Fruit fly (Drosophila melanogaster) whole organism, embryonic: ENCODE data around the gene CG14326.

Experiments used
- Blimp-1 ChIP-seq: fragments of 200-800 bp; sonication (Bioruptor generic); optimal IDR thresholded peaks from 3 replicates; lab custom pipeline; 2018; ENCODE audit warnings: missing biosample characterization, missing genetic modification characterization, mild to moderate bottlenecking, moderate library complexity, missing genetic modification reagents
- C15 ChIP-seq: fragments of 200-800 bp; sonication (Bioruptor generic); IDR thresholded peaks from 3 replicates; pipeline ENCODE4 v1.3.6; 2022; ENCODE audit warnings: missing biosample characterization, missing genetic modification characterization
- CG11560 ChIP-seq: fragments of 200-800 bp; sonication (Bioruptor generic); IDR thresholded peaks from 3 replicates; pipeline ENCODE4 v1.3.6; 2022; ENCODE audit warnings: missing biosample characterization, missing genetic modification characterization
- CG12236 ChIP-seq: fragments of 200-800 bp; sonication (Bioruptor generic); optimal IDR thresholded peaks from 2 replicates; lab custom pipeline; 2016; ENCODE audit warnings: missing biosample characterization, missing genetic modification characterization
- CG15601 ChIP-seq: fragments of 200-800 bp; sonication (Bioruptor generic); optimal IDR thresholded peaks from 3 replicates; lab custom pipeline; 2019; ENCODE audit warnings: missing biosample characterization, mild to moderate bottlenecking, missing genetic modification characterization, moderate library complexity
- CG18262 ChIP-seq: fragments of 200-800 bp; optimal IDR thresholded peaks from 3 replicates; lab custom pipeline; 2019; ENCODE audit warnings: missing biosample characterization, mild to moderate bottlenecking, missing genetic modification characterization, moderate library complexity
- CG18476 ChIP-seq: fragments of 200-800 bp; sonication (Bioruptor generic); optimal IDR thresholded peaks from 2 replicates; lab custom pipeline; 2016; ENCODE audit warnings: missing biosample characterization, mild to moderate bottlenecking, missing genetic modification characterization
- CG2199 ChIP-seq: fragments of 200-800 bp; sonication (Bioruptor generic); IDR thresholded peaks from 3 replicates; pipeline ENCODE4 v1.3.6; 2022; ENCODE audit warnings: missing biosample characterization, missing genetic modification characterization
- CG3065 ChIP-seq: fragments of 200-800 bp; sonication (Bioruptor generic); optimal IDR thresholded peaks from 2 replicates; lab custom pipeline; 2016; ENCODE audit warnings: missing biosample characterization, missing genetic modification characterization
- CG3726 ChIP-seq: fragments of 200-800 bp; sonication (Bioruptor generic); IDR thresholded peaks from 3 replicates; pipeline ENCODE4, ENCODE4 v1.3.6; 2022; ENCODE audit warnings: missing biosample characterization, missing genetic modification characterization
- CG4424 ChIP-seq: fragments of 200-800 bp; sonication (Bioruptor generic); optimal IDR thresholded peaks from 3 replicates; lab custom pipeline; 2016; ENCODE audit warnings: missing biosample characterization, missing genetic modification characterization
- CG6689 ChIP-seq: fragments of 200-800 bp; sonication (Bioruptor generic); IDR thresholded peaks from 2 replicates; pipeline ENCODE4 v1.3.6; 2022; ENCODE audit warnings: missing biosample characterization, missing genetic modification characterization
- CG8359 ChIP-seq: fragments of 200-800 bp; sonication (Bioruptor generic); optimal IDR thresholded peaks from 2 replicates; lab custom pipeline; 2017; ENCODE audit warnings: missing biosample characterization, mild to moderate bottlenecking, missing genetic modification characterization, borderline replicate concordance
- CG8478 ChIP-seq: fragments of >200 bp; optimal IDR thresholded peaks from 2 replicates; lab custom pipeline; 2018
- CG9817 ChIP-seq: fragments of 200-800 bp; sonication (Bioruptor generic); optimal IDR thresholded peaks from 2 replicates; lab custom pipeline; 2018; ENCODE audit warnings: missing biosample characterization, mild to moderate bottlenecking, missing genetic modification characterization, moderate library complexity
- CG9932 ChIP-seq: fragments of 200-800 bp; sonication (Bioruptor generic); IDR thresholded peaks from 2 replicates; pipeline ENCODE4 v1.3.6; 2022; ENCODE audit warnings: missing biosample characterization, missing genetic modification characterization
- Dfd ChIP-seq, 2 experiments: fragments of >200 bp; optimal IDR thresholded peaks; 2 replicates each; lab custom pipeline; 2017; ENCODE audit warnings: missing biosample characterization in 2 of 2, missing genetic modification characterization in 2 of 2
- GATAe ChIP-seq: fragments of 200-800 bp; sonication (Bioruptor generic); conservative IDR thresholded peaks from 2 replicates; pipeline ENCODE4 v1.3.6; 2022; ENCODE audit warnings: missing biosample characterization, missing genetic modification characterization
- HLH3B ChIP-seq: fragments of 200-800 bp; sonication (Bioruptor generic); IDR thresholded peaks from 2 replicates; pipeline ENCODE4 v1.3.6; 2022; ENCODE audit warnings: missing biosample characterization, missing genetic modification characterization
- HmgD ChIP-seq: fragments of 200-800 bp; sonication (Bioruptor generic); optimal IDR thresholded peaks from 3 replicates; lab custom pipeline; 2016; ENCODE audit warnings: missing biosample characterization, missing genetic modification characterization
- Hmr ChIP-seq: fragments of 200-800 bp; sonication (Bioruptor generic); optimal IDR thresholded peaks from 3 replicates; lab custom pipeline; 2017; ENCODE audit warnings: mild to moderate bottlenecking, missing biosample characterization, missing genetic modification reagents, missing genetic modification characterization
- Med ChIP-seq: fragments of 200-800 bp; sonication (Bioruptor generic); peaks from one replicate; lab custom pipeline; 2016; ENCODE audit warnings: missing biosample characterization, missing genetic modification characterization, mild to moderate bottlenecking, inconsistent platforms, moderate library complexity
- Nf-YC ChIP-seq: fragments of 200-800 bp; optimal IDR thresholded peaks from 3 replicates; lab custom pipeline; 2019; ENCODE audit warnings: missing biosample characterization, mild to moderate bottlenecking, missing genetic modification characterization, moderate library complexity
- Sox102F ChIP-seq: fragments of 200-800 bp; sonication (Bioruptor generic); optimal IDR thresholded peaks from 2 replicates; lab custom pipeline; 2018; ENCODE audit warnings: missing biosample characterization, mild to moderate bottlenecking, missing genetic modification characterization, moderate library complexity
- abd-A ChIP-seq: fragments of 200-800 bp; sonication (Bioruptor generic); optimal IDR thresholded peaks from 3 replicates; lab custom pipeline; 2019; ENCODE audit warnings: missing biosample characterization, mild to moderate bottlenecking, missing genetic modification characterization, moderate library complexity
- ato ChIP-seq: fragments of 200-800 bp; sonication (Bioruptor generic); IDR thresholded peaks from 2 replicates; pipeline ENCODE4 v1.3.6; 2022; ENCODE audit warnings: missing biosample characterization, missing genetic modification characterization; ENCODE audit not compliant: partially characterized antibody
- chif ChIP-seq, 2 experiments: fragments of 200-800 bp; sonication (Bioruptor generic); optimal IDR thresholded peaks; 3 replicates each; lab custom pipeline; 2016; ENCODE audit warnings: missing biosample characterization in 2 of 2, missing genetic modification characterization in 2 of 2
- ci ChIP-seq: fragments of 200-800 bp; sonication (Bioruptor generic); IDR thresholded peaks from 3 replicates; pipeline ENCODE4 v1.3.6; 2022; ENCODE audit warnings: missing biosample characterization, missing genetic modification characterization
- crp ChIP-seq, 2 experiments: fragments of 200-800 bp; sonication (Bioruptor generic); optimal IDR thresholded peaks; 2 replicates in 1 of 2; 3 replicates in 1 of 2; lab custom pipeline; 2017; ENCODE audit warnings: missing biosample characterization in 2 of 2, missing genetic modification characterization in 2 of 2, mild to moderate bottlenecking in 1 of 2, moderate library complexity in 1 of 2
- eve ChIP-seq, 2 experiments: fragments of >200 bp; optimal IDR thresholded peaks; 2 replicates each; lab custom pipeline; 2017; ENCODE audit warnings: missing biosample characterization in 2 of 2, missing genetic modification characterization in 2 of 2
- gem ChIP-seq: fragments of 200-800 bp; sonication (Bioruptor generic); optimal IDR thresholded peaks from 2 replicates; lab custom pipeline; 2019; ENCODE audit warnings: missing biosample characterization, mild to moderate bottlenecking, missing genetic modification characterization, moderate library complexity
- jigr1 ChIP-seq: fragments of 200-800 bp; sonication (Bioruptor generic); IDR thresholded peaks from 3 replicates; pipeline ENCODE4 v1.3.6; 2022; ENCODE audit warnings: missing biosample characterization, missing genetic modification characterization
- lmd ChIP-seq: fragments of 200-800 bp; sonication (Bioruptor generic); IDR thresholded peaks from 2 replicates; pipeline ENCODE4 v1.3.6; 2022; ENCODE audit warnings: missing biosample characterization, missing genetic modification characterization
- mld ChIP-seq: fragments of 200-800 bp; sonication (Bioruptor generic); IDR thresholded peaks from 3 replicates; pipeline ENCODE4 v1.3.6; 2022; ENCODE audit warnings: missing biosample characterization, missing genetic modification characterization; ENCODE audit not compliant: partially characterized antibody
- nom ChIP-seq: fragments of 200-800 bp; sonication (Bioruptor generic); optimal IDR thresholded peaks from 2 replicates; lab custom pipeline; 2017; ENCODE audit warnings: missing biosample characterization, missing genetic modification characterization, mild to moderate bottlenecking, moderate library complexity, missing genetic modification reagents
- pan ChIP-seq, 4 experiments: fragments of >200 bp in 3 of 4; fragments of 200-800 bp in 1 of 4; sonication (Bioruptor generic) in 1 of 4; optimal IDR thresholded peaks in 3 of 4; IDR thresholded peaks in 1 of 4; 2 replicates each; pipeline versions ENCODE4 v1.3.6 to Lab custom; 2017 to 2022; ENCODE audit warnings: missing biosample characterization in 2 of 4, missing genetic modification characterization in 2 of 4, mixed read lengths in 1 of 4
- pho ChIP-seq: fragments of 200-800 bp; sonication (Bioruptor generic); optimal IDR thresholded peaks from 2 replicates; lab custom pipeline; 2016; ENCODE audit warnings: missing biosample characterization, missing genetic modification characterization
- prd ChIP-seq, 3 experiments: fragments of >200 bp in 2 of 3; fragments of 200-800 bp in 1 of 3; sonication (Bioruptor generic) in 1 of 3; optimal IDR thresholded peaks in 2 of 3; IDR thresholded peaks in 1 of 3; 2 replicates in 2 of 3; 3 replicates in 1 of 3; pipeline versions ENCODE4 v1.3.6 to Lab custom; 2017 to 2022; ENCODE audit warnings: missing biosample characterization in 1 of 3, missing genetic modification characterization in 1 of 3
- slbo ChIP-seq: fragments of 200-800 bp; sonication (Bioruptor generic); IDR thresholded peaks from 2 replicates; pipeline ENCODE4 v1.3.6; 2022; ENCODE audit warnings: missing biosample characterization, missing genetic modification characterization
- ssp ChIP-seq: fragments of 200-800 bp; sonication (Bioruptor generic); IDR thresholded peaks from 2 replicates; pipeline ENCODE4 v1.3.6; 2022; ENCODE audit warnings: missing biosample characterization, missing genetic modification characterization
- stc ChIP-seq: fragments of 200-800 bp; sonication (Bioruptor generic); IDR thresholded peaks from 2 replicates; pipeline ENCODE4 v1.3.6; 2022; ENCODE audit warnings: missing biosample characterization, missing genetic modification characterization
- trem ChIP-seq: fragments of 200-800 bp; optimal IDR thresholded peaks from 3 replicates; lab custom pipeline; 2019; ENCODE audit warnings: missing biosample characterization, mild to moderate bottlenecking, missing genetic modification characterization, moderate library complexity
- unpg ChIP-seq: fragments of 200-800 bp; sonication (Bioruptor generic); optimal IDR thresholded peaks from 3 replicates; lab custom pipeline; 2018; ENCODE audit warnings: missing biosample characterization, mild to moderate bottlenecking, missing genetic modification characterization, moderate library complexity
- usp ChIP-seq: fragments of >200 bp; optimal IDR thresholded peaks from 2 replicates; lab custom pipeline; 2017; ENCODE audit warnings: missing biosample characterization, missing genetic modification characterization
- yki ChIP-seq: fragments of >200 bp; optimal IDR thresholded peaks from 3 replicates; lab custom pipeline; 2018
- zen2 ChIP-seq: fragments of 200-800 bp; sonication (Bioruptor generic); IDR thresholded peaks from 3 replicates; pipeline ENCODE4 v1.3.6; 2022; ENCODE audit warnings: missing biosample characterization, missing genetic modification characterization; ENCODE audit not compliant: partially characterized antibody

The CG14326 gene

DNA sequence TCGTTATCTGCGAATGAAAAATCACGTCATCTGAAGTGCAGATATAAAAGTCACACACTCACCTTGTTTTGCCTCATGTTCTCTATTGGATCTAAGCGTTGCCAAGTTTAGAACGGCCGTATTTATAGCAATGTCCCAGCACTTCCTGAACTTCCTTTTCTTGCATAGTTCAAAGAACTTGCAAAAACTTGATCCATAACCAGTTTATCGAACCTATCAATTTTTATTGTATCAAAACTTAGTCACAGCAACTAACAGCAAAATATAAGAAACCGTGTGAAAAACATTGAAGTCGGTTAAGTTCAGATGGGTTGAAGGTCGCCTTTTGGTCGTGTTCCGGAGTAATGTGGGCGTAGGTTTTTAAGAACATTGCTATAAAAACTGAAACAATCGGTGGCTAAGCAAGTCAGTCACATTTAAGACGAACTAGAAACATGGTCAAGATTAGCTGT lies at the start of gene CG14326, which contains the start of gene CG14324:
Gene CG14326 (plus strand): TSS at position 402 of the 452 bp plus-strand sequence.
Gene CG14324 (minus strand): TSS at position 101 of the 452 bp plus-strand sequence.
- no peak for TF ChIP-seq GATAe (GFP tag; lab: Robert Waterston, UW)
- TF ChIP-seq CG3726 (GFP tag; lab: Robert Waterston, UW) = no peak
- TF ChIP-seq chif (GFP tag; optimal IDR thresholded peaks at IDR 0.05; lab: Kevin White, UChicago) = no peak
- TF ChIP-seq CG9817 (tag; lab: Kevin White, UChicago) = no peak
- no peak for TF ChIP-seq Dfd (GFP tag; optimal IDR thresholded peaks at IDR 0.05; lab: Kevin White, UChicago)
- TF ChIP-seq stc (GFP tag; lab: Robert Waterston, UW) = no peak
- no peak for TF ChIP-seq mld (GFP tag; lab: Robert Waterston, UW)
- TF ChIP-seq jigr1 (GFP tag; lab: Robert Waterston, UW) = no peak
- TF ChIP-seq ssp (GFP tag; lab: Robert Waterston, UW) = no peak
- no peak for TF ChIP-seq CG2199 (GFP tag; lab: Robert Waterston, UW)
- TF ChIP-seq yki (lab: Kevin White, UChicago) = no peak
- TF ChIP-seq CG12236 (GFP tag; lab: Kevin White, UChicago) = no peak
- no peak for TF ChIP-seq CG9932 (GFP tag; lab: Robert Waterston, UW)
- TF ChIP-seq, all 482 proteins: peak for 0

DNA sequence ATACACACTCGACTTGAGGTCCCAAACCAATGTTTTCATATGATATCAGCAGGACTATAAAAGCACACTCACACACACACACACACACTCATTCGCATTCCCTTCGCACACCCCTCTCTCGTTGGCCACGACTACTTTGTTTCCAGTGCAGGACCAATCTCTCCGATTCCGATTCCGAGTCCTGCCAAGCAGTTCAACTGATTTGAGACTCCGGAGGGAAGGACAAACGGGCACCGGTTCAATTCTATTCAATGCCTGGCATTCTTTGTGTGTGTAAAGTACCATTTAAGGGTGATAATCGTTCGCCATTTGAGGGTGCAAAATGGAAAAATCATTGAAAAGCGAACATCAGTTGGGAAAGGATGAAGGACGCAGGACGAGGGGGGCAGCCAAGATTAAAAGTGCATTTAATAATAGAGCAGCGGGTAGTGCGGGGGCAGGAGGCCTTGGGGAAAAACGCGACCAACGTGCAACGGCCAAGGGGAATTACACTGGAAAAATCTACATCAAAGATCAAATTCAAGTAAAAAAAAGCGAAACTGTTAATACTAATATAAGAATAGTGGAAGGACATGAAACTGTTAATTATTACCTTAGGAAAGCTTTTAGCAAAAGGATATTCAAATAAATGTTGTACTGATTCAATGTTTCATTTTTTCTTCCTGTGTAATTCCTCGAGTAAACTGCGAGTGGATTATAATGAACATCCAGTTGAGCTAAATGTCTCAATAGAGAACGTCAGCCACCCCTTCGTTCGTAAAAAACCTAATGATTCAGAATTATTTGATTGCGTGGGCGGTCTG lies 35.0 kb upstream of the CG14326 start:
- TF ChIP-seq ato (GFP tag; lab: Robert Waterston, UW) (no peak), CG18476 (peak; percentile 11), crp (GFP tag; optimal IDR thresholded peaks at IDR 0.05; lab: Kevin White, UChicago) (no peak), HLH3B (0 out of 2 replicates have a peak, but pooled peaks have one; percentile 10), CG18262 (tag; lab: Kevin White, UChicago) (peak; percentile 72), CG8478 (no peak), Nf-YC (tag; lab: Kevin White, UChicago) (no peak), Blimp-1 (GFP tag; lab: Kevin White, UChicago) (peak; percentile 72), trem (tag; lab: Kevin White, UChicago) (peak; percentile 43), CG3065 (peak; percentile 10), ci (GFP tag; lab: Robert Waterston, UW) (peak; percentile 71; the same call in 2 of the 3 replicates), lmd (peak; percentile 48; the same call in 1 of the 2 replicates), prd (optimal IDR thresholded peaks at IDR 0.05; lab: Kevin White, UChicago) (no peak), prd (GFP tag; IDR thresholded peaks at IDR 0.05; lab: Robert Waterston, UW) (peak; percentile 66; the same call in 2 of the 3 replicates), CG6689 (peak; percentile 49; the same call in 1 of the 2 replicates), nom (GFP tag; lab: Kevin White, UChicago) (no peak), zen2 (no peak), Sox102F (GFP tag; lab: Kevin White, UChicago) (peak; percentile 65), gem (tag; lab: Kevin White, UChicago) (peak; percentile 76), CG4424 (GFP tag; lab: Kevin White, UChicago) (peak; percentile 32), pan (optimal IDR thresholded peaks at IDR 0.05; lab: Kevin White, UChicago) (no peak), pan (GFP tag; optimal IDR thresholded peaks at IDR 0.05 in 1 of 2, IDR thresholded peaks at IDR 0.05 in 1 of 2) (peak in 1 of 2 experiments; percentile 45), C15 (no peak), CG8359 (no peak), CG15601 (tag; lab: Kevin White, UChicago) (peak; percentile 58), slbo (no peak), usp (GFP tag; lab: Kevin White, UChicago) (no peak), abd-A (tag; lab: Kevin White, UChicago) (no peak), pho (GFP tag; lab: Kevin White, UChicago) (no peak), Hmr (no peak), CG11560 (no peak), eve (GFP tag; optimal IDR thresholded peaks at IDR 0.05; lab: Kevin White, UChicago) (peak in 1 of 2 experiments; percentile 79), unpg (GFP tag; lab: Kevin White, UChicago) (peak; percentile 64), HmgD (GFP tag; lab: Kevin White, UChicago) (no peak), Med (GFP tag; lab: Kevin White, UChicago) (no peak)
